Worm (Caenorhabditis elegans) whole organism, L4 larva: ENCODE measurements around the gene tdo-2.
A peak's percentile ranks its signal among the peaks of the same experiment; 100 is the strongest.

Experiments
- unc-130 ChIP-seq: sonication (generic microtip); optimal IDR thresholded peaks from 2 replicates; lab custom pipeline; 2016; ENCODE audit warnings: missing genetic modification reagents, missing genetic modification characterization, missing compliant biosample characterization
- unc-62 ChIP-seq, 3 experiments: fragments of 150-350 bp in 1 of 3; sonication (generic microtip); optimal IDR thresholded peaks in 2 of 3; peaks in 1 of 3; 1 replicate in 1 of 3; 2 replicates in 2 of 3; lab custom pipeline; 2014 to 2017; ENCODE audit warnings: missing biosample characterization in 3 of 3, missing genetic modification characterization in 3 of 3, missing genetic modification reagents in 3 of 3, missing genotype in 1 of 3

DNA sequence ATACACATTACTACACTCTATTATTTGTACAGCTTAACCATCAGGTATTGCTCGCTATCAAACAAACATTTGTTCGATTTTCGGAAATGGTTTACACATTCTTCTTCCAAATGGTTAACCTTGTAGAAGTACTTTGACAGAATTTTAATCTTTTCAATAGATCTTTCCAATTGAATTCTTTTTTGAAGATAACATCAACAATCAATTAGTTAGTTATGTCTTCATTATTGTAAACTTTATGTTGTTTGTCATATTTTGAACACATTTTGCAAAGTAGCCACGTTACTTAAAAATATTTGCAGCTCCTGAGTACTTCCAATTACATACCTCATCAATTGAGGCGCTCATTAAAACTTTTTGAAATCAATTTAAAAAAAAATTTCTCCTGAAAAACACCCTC lies 45.6 kb upstream of the tdo-2 start:
- no peak for TF ChIP-seq unc-130
- TF ChIP-seq unc-62 (GFP tag; optimal IDR thresholded peaks at IDR 0.05 in 1 of 2; lab: Kevin White, UChicago) = peak in 1 of 2 experiments; percentile 10
- no peak for TF ChIP-seq unc-62 (tag; optimal IDR thresholded peaks at IDR 0.05; lab: Kevin White, UChicago)
